Worm (Caenorhabditis elegans) whole organism, L3 larva: Measurements from ENCODE around the gene T27A8.7.

Experiments used
- ZK546.5 ChIP-seq: sonication (generic microtip); optimal IDR thresholded peaks from 2 replicates; lab custom pipeline; 2017; ENCODE audit warnings: missing biosample characterization, missing genetic modification characterization
- ama-1 ChIP-seq: fragments of 150-350 bp; optimal IDR thresholded peaks from 2 replicates; lab custom pipeline; 2018
- ceh-82 ChIP-seq: fragments of 150-350 bp; optimal IDR thresholded peaks from 2 replicates; lab custom pipeline; 2014; ENCODE audit warnings: missing biosample characterization, missing genetic modification characterization
- egl-27 ChIP-seq: sonication (generic microtip); optimal IDR thresholded peaks from 4 replicates; lab custom pipeline; 2017; ENCODE audit warnings: missing biosample characterization, missing genetic modification reagents, missing genetic modification characterization
- elt-1 ChIP-seq: fragments of 150-350 bp; optimal IDR thresholded peaks from 2 replicates; lab custom pipeline; 2014; ENCODE audit warnings: missing biosample characterization, missing genetic modification characterization
- nhr-11 ChIP-seq: fragments of 150-350 bp; optimal IDR thresholded peaks from 2 replicates; lab custom pipeline; 2014; ENCODE audit warnings: missing biosample characterization, missing genetic modification characterization
- nhr-25 ChIP-seq: sonication (generic microtip); optimal IDR thresholded peaks from 2 replicates; lab custom pipeline; 2017; ENCODE audit warnings: missing biosample characterization, missing genetic modification characterization
- skn-1 ChIP-seq: fragments of 150-350 bp; optimal IDR thresholded peaks from 2 replicates; lab custom pipeline; 2014; ENCODE audit warnings: missing biosample characterization, missing genetic modification characterization
- tbx-2 ChIP-seq: sonication (generic microtip); optimal IDR thresholded peaks from 2 replicates; lab custom pipeline; 2016; ENCODE audit warnings: mild to moderate bottlenecking, missing genetic modification characterization, missing compliant biosample characterization
- unc-39 ChIP-seq: sonication (generic microtip); optimal IDR thresholded peaks from 4 replicates; lab custom pipeline; 2017; ENCODE audit warnings: missing biosample characterization, missing genetic modification characterization
- ztf-11 ChIP-seq: fragments of 150-350 bp; optimal IDR thresholded peaks from 2 replicates; lab custom pipeline; 2014; ENCODE audit warnings: missing biosample characterization, missing genetic modification characterization

- TF ChIP-seq elt-1 (no peak), ama-1 (lab: Kevin White, UChicago) (no peak), ztf-11 (tag; lab: Kevin White, UChicago) (no peak), nhr-11 (tag; lab: Kevin White, UChicago) (no peak), nhr-25 (tag; lab: Kevin White, UChicago) (no peak), tbx-2 (no peak), egl-27 (tag; lab: Kevin White, UChicago) (no peak), ceh-82 (tag; lab: Kevin White, UChicago) (no peak), unc-39 (tag; lab: Kevin White, UChicago) (no peak), ZK546.5 (no peak), skn-1 (no peak)
Measured at ce11 chrX:16058845-16059244, 3.5 kb downstream of the T27A8.7 start, which contains the start of gene T27A8.2.
